Worm (Caenorhabditis elegans) whole organism, L4 larva: Measurements from ENCODE around the gene cah-4.

Source experiments
- F37D6.2 ChIP-seq: sonication (generic microtip); optimal IDR thresholded peaks from 2 replicates; lab custom pipeline; 2016; ENCODE audit warnings: mild to moderate bottlenecking, missing genetic modification characterization, missing compliant biosample characterization
- R02D3.7 ChIP-seq: fragments of 150-350 bp; sonication (generic microtip); optimal IDR thresholded peaks from 3 replicates; lab custom pipeline; 2014; ENCODE audit warnings: missing biosample characterization, missing genetic modification characterization
- T20F7.1 ChIP-seq: fragments of 200-800 bp; sonication (Bioruptor generic); optimal IDR thresholded peaks from 2 replicates; lab custom pipeline; 2018; ENCODE audit warnings: mild to moderate bottlenecking, missing genetic modification characterization, missing compliant biosample characterization
- T26A8.4 ChIP-seq: fragments of 200-800 bp; sonication (Bioruptor generic); IDR thresholded peaks from 2 replicates; pipeline ENCODE4 v1.3.6; 2022; ENCODE audit warnings: missing genetic modification characterization, missing compliant biosample characterization
- Y105C5A.15 ChIP-seq: fragments of 200-800 bp; sonication (Bioruptor generic); IDR thresholded peaks from 2 replicates; pipeline ENCODE4 v1.3.6; 2022; ENCODE audit warnings: missing genetic modification characterization, missing compliant biosample characterization
- Y48G9A.11 ChIP-seq: fragments of 200-800 bp; sonication (Bioruptor generic); IDR thresholded peaks from 2 replicates; pipeline ENCODE4 v1.3.6; 2022; ENCODE audit warnings: missing genetic modification reagents, missing genetic modification characterization, missing compliant biosample characterization
- aha-1 ChIP-seq: fragments of 150-350 bp; peaks from one replicate; lab custom pipeline; 2014; ENCODE audit warnings: missing biosample characterization, missing genetic modification characterization
- ama-1 ChIP-seq: fragments of 150-350 bp; optimal IDR thresholded peaks from 2 replicates; lab custom pipeline; 2014; ENCODE audit warnings: inconsistent platforms, mixed read lengths
- attf-4 ChIP-seq: sonication (generic microtip); optimal IDR thresholded peaks from 3 replicates; lab custom pipeline; 2017; ENCODE audit warnings: missing biosample characterization, missing genetic modification characterization
- ceh-44 ChIP-seq: fragments of 200-800 bp; sonication (Bioruptor generic); IDR thresholded peaks from 2 replicates; pipeline ENCODE4 v1.3.6; 2022; ENCODE audit warnings: missing genetic modification reagents, missing genetic modification characterization, missing compliant biosample characterization
- ceh-62 ChIP-seq: sonication (generic microtip); optimal IDR thresholded peaks from 2 replicates; lab custom pipeline; 2017; ENCODE audit warnings: missing biosample characterization, missing genetic modification characterization
- ctbp-1 ChIP-seq: fragments of 200-800 bp; sonication (Bioruptor generic); IDR thresholded peaks from 2 replicates; pipeline ENCODE4 v1.3.6; 2022; ENCODE audit warnings: missing genetic modification reagents, missing genetic modification characterization, missing compliant biosample characterization
- daf-12 ChIP-seq: fragments of 150-350 bp; optimal IDR thresholded peaks from 2 replicates; lab custom pipeline; 2014; ENCODE audit warnings: missing biosample characterization, missing genetic modification reagents, missing genetic modification characterization
- daf-16 ChIP-seq, 3 experiments: sonication (generic microtip); optimal IDR thresholded peaks; 2 replicates each; lab custom pipeline; 2016 to 2017; ENCODE audit warnings: missing genetic modification characterization in 3 of 3, missing genetic modification reagents in 3 of 3, mild to moderate bottlenecking in 2 of 3, missing compliant biosample characterization in 2 of 3, missing biosample characterization in 1 of 3, moderate library complexity in 1 of 3
- daf-19 ChIP-seq: fragments of 200-800 bp; sonication (Bioruptor generic); conservative IDR thresholded peaks from 2 replicates; pipeline ENCODE4 v1.3.6; 2022; ENCODE audit warnings: missing genetic modification characterization, missing compliant biosample characterization
- daf-8 ChIP-seq: fragments of 200-800 bp; sonication (Bioruptor generic); IDR thresholded peaks from 2 replicates; pipeline ENCODE4 v1.3.6; 2022; ENCODE audit warnings: missing genetic modification characterization, missing compliant biosample characterization
- dmd-6 ChIP-seq: fragments of 200-800 bp; sonication (Bioruptor generic); IDR thresholded peaks from 2 replicates; pipeline ENCODE4 v1.3.6; 2022; ENCODE audit warnings: missing genetic modification reagents, missing genetic modification characterization, missing compliant biosample characterization
- dve-1 ChIP-seq: sonication (generic microtip); optimal IDR thresholded peaks from 2 replicates; lab custom pipeline; 2017; ENCODE audit warnings: antibody characterized with exemption, mild to moderate bottlenecking, missing genetic modification characterization, missing compliant biosample characterization; ENCODE audit not compliant: insufficient read depth
- fkh-10 ChIP-seq: fragments of 150-350 bp; optimal IDR thresholded peaks from 2 replicates; lab custom pipeline; 2014; ENCODE audit warnings: missing biosample characterization, missing genetic modification reagents, missing genetic modification characterization
- hlh-11 ChIP-seq: fragments of 200-800 bp; sonication (Bioruptor generic); optimal IDR thresholded peaks from 2 replicates; lab custom pipeline; 2018; ENCODE audit warnings: mild to moderate bottlenecking, missing genetic modification characterization, missing compliant biosample characterization
- hlh-30 ChIP-seq: sonication (generic microtip); optimal IDR thresholded peaks from 2 replicates; lab custom pipeline; 2017; ENCODE audit warnings: antibody characterized with exemption, mild to moderate bottlenecking, missing genetic modification characterization, missing compliant biosample characterization; ENCODE audit not compliant: insufficient read depth
- hmg-1.1 ChIP-seq: fragments of 200-800 bp; sonication (Bioruptor generic); IDR thresholded peaks from 2 replicates; pipeline ENCODE4 v1.3.6; 2022; ENCODE audit warnings: missing genetic modification reagents, missing genetic modification characterization, missing compliant biosample characterization
- lin-1 ChIP-seq: fragments of 200-800 bp; sonication (Bioruptor generic); IDR thresholded peaks from 2 replicates; pipeline ENCODE4 v1.3.6; 2022; ENCODE audit warnings: missing genetic modification reagents, missing genetic modification characterization, missing compliant biosample characterization
- lin-29 ChIP-seq: fragments of 200-800 bp; sonication (Bioruptor generic); IDR thresholded peaks from 2 replicates; pipeline ENCODE4 v1.3.6; 2022; ENCODE audit warnings: missing genetic modification reagents, missing genetic modification characterization, missing compliant biosample characterization
- lin-38 ChIP-seq: fragments of 200-800 bp; sonication (Bioruptor generic); IDR thresholded peaks from 2 replicates; pipeline ENCODE4 v1.3.6; 2022; ENCODE audit warnings: missing genetic modification reagents, missing genetic modification characterization, missing compliant biosample characterization
- lsy-2 ChIP-seq, 2 experiments: fragments of 150-350 bp in 1 of 2; sonication (generic microtip) in 1 of 2; optimal IDR thresholded peaks; 2 replicates each; lab custom pipeline; 2014 to 2017; ENCODE audit warnings: missing biosample characterization in 2 of 2, missing genetic modification characterization in 2 of 2
- madf-5 ChIP-seq, 2 experiments: fragments of 200-800 bp; sonication (Bioruptor generic); IDR thresholded peaks; 2 replicates each; pipeline ENCODE4 v1.3.6; 2022; ENCODE audit warnings: missing compliant biosample characterization in 2 of 2, missing genetic modification characterization in 2 of 2
- mdt-29 ChIP-seq: fragments of 200-800 bp; sonication (Bioruptor generic); IDR thresholded peaks from 2 replicates; pipeline ENCODE4 v1.3.6; 2022; ENCODE audit warnings: missing genetic modification reagents, missing genetic modification characterization, missing compliant biosample characterization
- mep-1 ChIP-seq: fragments of 150-350 bp; sonication (generic microtip); optimal IDR thresholded peaks from 3 replicates; lab custom pipeline; 2014; ENCODE audit warnings: missing biosample characterization, missing genetic modification characterization
- nhr-10 ChIP-seq: fragments of 150-350 bp; optimal IDR thresholded peaks from 2 replicates; lab custom pipeline; 2014; ENCODE audit warnings: missing biosample characterization, missing genetic modification characterization
- nhr-102 ChIP-seq: sonication (generic microtip); optimal IDR thresholded peaks from 2 replicates; lab custom pipeline; 2016; ENCODE audit warnings: mild to moderate bottlenecking, missing genetic modification characterization, moderate library complexity, missing compliant biosample characterization
- nhr-111 ChIP-seq: fragments of 200-800 bp; sonication (Bioruptor generic); optimal IDR thresholded peaks from 2 replicates; lab custom pipeline; 2018; ENCODE audit warnings: mild to moderate bottlenecking, missing genetic modification characterization, missing compliant biosample characterization
- nhr-48 ChIP-seq: sonication (generic microtip); optimal IDR thresholded peaks from 2 replicates; lab custom pipeline; 2016; ENCODE audit warnings: mild to moderate bottlenecking, missing genetic modification characterization, missing compliant biosample characterization
- nhr-6 ChIP-seq: fragments of 150-350 bp; optimal IDR thresholded peaks from 2 replicates; lab custom pipeline; 2014; ENCODE audit warnings: missing biosample characterization, missing genetic modification characterization
- pha-4 ChIP-seq, 2 experiments: fragments of 150-350 bp in 1 of 2; fragments of 200-800 bp in 1 of 2; sonication (Bioruptor generic) in 1 of 2; IDR thresholded peaks in 1 of 2; optimal IDR thresholded peaks in 1 of 2; 2 replicates each; pipeline versions ENCODE4 v1.3.6 to Lab custom; 2014 to 2022; ENCODE audit warnings: missing genetic modification characterization in 2 of 2, missing genetic modification reagents in 2 of 2, missing biosample characterization in 1 of 2, missing compliant biosample characterization in 1 of 2
- php-3 ChIP-seq: fragments of 200-800 bp; sonication (Bioruptor generic); IDR thresholded peaks from 2 replicates; pipeline ENCODE4 v1.3.6; 2022; ENCODE audit warnings: missing genetic modification reagents, missing genetic modification characterization, missing compliant biosample characterization
- pqm-1 ChIP-seq: sonication (generic microtip); optimal IDR thresholded peaks from 2 replicates; lab custom pipeline; 2017; ENCODE audit warnings: missing biosample characterization, missing genetic modification characterization
- set-16 ChIP-seq: fragments of 200-800 bp; sonication (Bioruptor generic); IDR thresholded peaks from 2 replicates; pipeline ENCODE4 v1.3.6; 2022; ENCODE audit warnings: missing genetic modification reagents, missing genetic modification characterization, missing compliant biosample characterization
- spr-1 ChIP-seq: sonication (generic microtip); optimal IDR thresholded peaks from 2 replicates; lab custom pipeline; 2016; ENCODE audit warnings: mild to moderate bottlenecking, missing genetic modification characterization, missing compliant biosample characterization
- tra-1 ChIP-seq: fragments of 200-800 bp; sonication (Bioruptor generic); IDR thresholded peaks from 2 replicates; pipeline ENCODE4 v1.3.6; 2022; ENCODE audit warnings: missing genetic modification reagents, missing genetic modification characterization, missing compliant biosample characterization
- unc-39 ChIP-seq: sonication (generic microtip); optimal IDR thresholded peaks from 2 replicates; lab custom pipeline; 2017; ENCODE audit warnings: missing biosample characterization, missing genetic modification characterization
- unc-62 ChIP-seq, 3 experiments: fragments of 150-350 bp in 1 of 3; sonication (generic microtip); optimal IDR thresholded peaks in 2 of 3; peaks in 1 of 3; 1 replicate in 1 of 3; 2 replicates in 2 of 3; lab custom pipeline; 2014 to 2017; ENCODE audit warnings: missing biosample characterization in 3 of 3, missing genetic modification characterization in 3 of 3, missing genetic modification reagents in 3 of 3, missing genotype in 1 of 3
- vab-7 ChIP-seq: fragments of 200-800 bp; sonication (Bioruptor generic); IDR thresholded peaks from 2 replicates; pipeline ENCODE4 v1.3.6; 2022; ENCODE audit warnings: missing genetic modification reagents, missing genetic modification characterization, missing compliant biosample characterization
- zfp-3 ChIP-seq: fragments of 200-800 bp; sonication (Bioruptor generic); conservative IDR thresholded peaks from 2 replicates; pipeline ENCODE4 v1.3.6; 2022; ENCODE audit warnings: missing genetic modification reagents, missing genetic modification characterization, missing compliant biosample characterization
- zip-2 ChIP-seq: fragments of 150-350 bp; optimal IDR thresholded peaks from 2 replicates; lab custom pipeline; 2014; ENCODE audit warnings: missing biosample characterization, missing genetic modification characterization

cah-4 gene

ce11 chrX:13527347-13528092 lies 14.9 kb upstream of the cah-4 start, which contains the start of gene pab-2 (continued):
- TF ChIP-seq F37D6.2 (tag; lab: Kevin White, UChicago): peak; percentile 47
- peak; percentile 93 for TF ChIP-seq hlh-30
- TF ChIP-seq Y105C5A.15 (GFP tag; lab: Robert Waterston, UW): no peak
- TF ChIP-seq spr-1 (tag; lab: Kevin White, UChicago): peak; percentile 73
- TF ChIP-seq fkh-10 (GFP tag; lab: Kevin White, UChicago): peak; percentile 27
- TF ChIP-seq unc-62 (GFP tag; optimal IDR thresholded peaks at IDR 0.05 in 1 of 2; lab: Kevin White, UChicago): peak in 1 of 2 experiments; percentile 90
- no peak for TF ChIP-seq unc-62 (tag; optimal IDR thresholded peaks at IDR 0.05; lab: Kevin White, UChicago)
- no peak for TF ChIP-seq vab-7 (GFP tag; lab: Robert Waterston, UW)

- TF ChIP-seq zfp-3 (GFP tag; lab: Robert Waterston, UW) (no peak), vab-7 (GFP tag; lab: Robert Waterston, UW) (no peak), lin-1 (GFP tag; lab: Robert Waterston, UW) (peak; percentile 50; the same call in 1 of the 2 replicates), unc-39 (tag; lab: Kevin White, UChicago) (no peak), daf-16 (GFP tag; optimal IDR thresholded peaks at IDR 0.05; lab: Kevin White, UChicago) (peak in 1 of 2 experiments; percentile 69), daf-16 (tag; optimal IDR thresholded peaks at IDR 0.05; lab: Kevin White, UChicago) (peak; percentile 87), ama-1 (lab: Kevin White, UChicago) (no peak), attf-4 (no peak), nhr-102 (tag; lab: Kevin White, UChicago) (peak; percentile 96), R02D3.7 (tag; lab: Kevin White, UChicago) (no peak), pha-4 (GFP tag; IDR thresholded peaks at IDR 0.05; lab: Robert Waterston, UW) (0 out of 2 replicates have a peak, but pooled peaks have one; percentile 20), pha-4 (tag; optimal IDR thresholded peaks at IDR 0.05; lab: Kevin White, UChicago) (peak; percentile 30), ceh-62 (tag; lab: Kevin White, UChicago) (no peak), mep-1 (tag; lab: Kevin White, UChicago) (peak; percentile 66), daf-8 (no peak), dve-1 (peak; percentile 91), T20F7.1 (GFP tag; lab: Kevin White, UChicago) (peak; percentile 40), hmg-1.1 (0 out of 2 replicates have a peak, but pooled peaks have one; percentile 19), daf-12 (tag; lab: Kevin White, UChicago) (no peak), hlh-30 (peak; percentile 75), tra-1 (peak; percentile 62), T26A8.4 (GFP tag; lab: Robert Waterston, UW) (peak; percentile 46; the same call in 1 of the 2 replicates), mdt-29 (GFP tag; lab: Robert Waterston, UW) (no peak), madf-5 (GFP tag; IDR thresholded peaks at IDR 0.05; lab: Robert Waterston, UW) (no peak), lsy-2 (tag; optimal IDR thresholded peaks at IDR 0.05; lab: Kevin White, UChicago) (peak in 1 of 2 experiments; percentile 60), php-3 (peak; percentile 95), Y48G9A.11 (no peak), zip-2 (peak; percentile 31), spr-1 (tag; lab: Kevin White, UChicago) (no peak), dmd-6 (GFP tag; lab: Robert Waterston, UW) (peak; percentile 97), ctbp-1 (GFP tag; lab: Robert Waterston, UW) (no peak), lin-38 (GFP tag; lab: Robert Waterston, UW) (0 out of 2 replicates have a peak, but pooled peaks have one; percentile 20), nhr-10 (tag; lab: Kevin White, UChicago) (peak; percentile 65), F37D6.2 (tag; lab: Kevin White, UChicago) (no peak), set-16 (GFP tag; lab: Robert Waterston, UW) (no peak), aha-1 (no peak), nhr-48 (tag; lab: Kevin White, UChicago) (peak; percentile 91), pqm-1 (peak; percentile 61), hlh-11 (peak; percentile 96), daf-19 (GFP tag; lab: Robert Waterston, UW) (no peak), nhr-6 (tag; lab: Kevin White, UChicago) (peak; percentile 39), lin-29 (no peak), ceh-44 (no peak), nhr-111 (GFP tag; lab: Kevin White, UChicago) (no peak)
Measured at ce11 chrX:13528630-13529138, 13.7 kb upstream of the cah-4 start, which contains the start of gene F18H3.4. Gene F18H3.4 (plus strand): TSS chrX:13529088.
